Fruit fly (Drosophila melanogaster): Measurements from ENCODE around the gene TfIIA-S-2.

DNA sequence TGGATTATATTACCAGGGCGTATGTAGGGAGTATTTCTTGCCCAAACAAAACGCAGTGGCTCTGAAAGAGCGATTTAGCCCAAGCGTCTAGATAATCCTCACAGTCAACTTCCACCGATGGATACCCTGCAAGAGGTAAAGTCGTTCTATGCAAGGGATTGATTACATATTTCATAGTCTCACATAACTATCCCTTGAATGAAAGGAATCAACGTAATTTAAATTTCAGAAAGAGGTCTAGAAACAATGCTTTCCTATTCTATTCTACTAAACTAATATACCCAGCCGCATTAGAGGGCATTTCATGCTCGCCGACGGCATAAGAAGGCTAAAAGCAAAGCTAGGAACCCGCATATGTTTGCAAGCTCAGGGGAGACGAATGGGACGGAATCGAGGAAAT is 44.6 kb downstream of the TfIIA-S-2 start:
- TF ChIP-seq CG8478 (optimal IDR thresholded peaks at IDR 0.05) (no peak), CTCF (optimal IDR thresholded peaks at IDR 0.05) (no peak)

Data from S2 (cell line).